Fruit fly (Drosophila melanogaster): ENCODE measurements around the gene CIAPIN1.
A peak's percentile ranks its signal among the peaks of the same experiment; 100 is the strongest.

The CIAPIN1 gene

dm6 chr2L:15061368-15061767, 22.7 kb upstream of the CIAPIN1 start, which contains the start of the genes solo and vas (continued):
- TF ChIP-seq HLH3B (GFP tag; IDR thresholded peaks at IDR 0.05) = peak; percentile 41; the same call in 1 of the 2 replicates
- no peak for TF ChIP-seq C15 (GFP tag; IDR thresholded peaks at IDR 0.05)
- TF ChIP-seq bbx (GFP tag; IDR thresholded peaks at IDR 0.05; ENCODE audit: partially characterized antibody) = peak; percentile 14; the same call in 1 of the 2 replicates
- TF ChIP-seq CG4730 (GFP tag; IDR thresholded peaks at IDR 0.05) = 0 out of 2 replicates have a peak, but pooled peaks have one; percentile 12
- peak; percentile 78 for TF ChIP-seq Dref (GFP tag; IDR thresholded peaks at IDR 0.05)
- peak; percentile 0 for TF ChIP-seq tap (tag; optimal IDR thresholded peaks at IDR 0.05)
- peak; percentile 59 for TF ChIP-seq CG13775 (GFP tag; optimal IDR thresholded peaks at IDR 0.05)
- peak; percentile 15 for TF ChIP-seq Dp (GFP tag; optimal IDR thresholded peaks at IDR 0.05)
- TF ChIP-seq CG1647 (GFP tag; optimal IDR thresholded peaks at IDR 0.05) = no peak
- TF ChIP-seq aop (GFP tag; IDR thresholded peaks at IDR 0.05) = no peak
- TF ChIP-seq Max (GFP tag; optimal IDR thresholded peaks at IDR 0.05) = no peak
- peak; percentile 72 for TF ChIP-seq nmo (GFP tag; optimal IDR thresholded peaks at IDR 0.05)
- TF ChIP-seq maf-S (GFP tag; optimal IDR thresholded peaks at IDR 0.05) = no peak
- TF ChIP-seq phol (tag; optimal IDR thresholded peaks at IDR 0.05) = peak; percentile 73
- peak; percentile 40 for TF ChIP-seq CG10654 (GFP tag; optimal IDR thresholded peaks at IDR 0.05)
- no peak for TF ChIP-seq sim (GFP tag; IDR thresholded peaks at IDR 0.05)
- TF ChIP-seq CG17802 (tag; optimal IDR thresholded peaks at IDR 0.05) = peak; percentile 93
- TF ChIP-seq nerfin-2 (GFP tag; IDR thresholded peaks at IDR 0.05; ENCODE audit: partially characterized antibody) = no peak
- peak; percentile 48 for TF ChIP-seq esg (GFP tag; conservative IDR thresholded peaks at IDR 0.05)
- peak; percentile 59 for TF ChIP-seq CG15601 (tag; optimal IDR thresholded peaks at IDR 0.05)
- TF ChIP-seq shn (GFP tag; optimal IDR thresholded peaks at IDR 0.05) = no peak
- no peak for TF ChIP-seq odd (GFP tag; optimal IDR thresholded peaks at IDR 0.05)
- no peak for TF ChIP-seq so (GFP tag; IDR thresholded peaks at IDR 0.05)
- no peak for TF ChIP-seq gce (GFP tag; IDR thresholded peaks at IDR 0.05)
- no peak for TF ChIP-seq bigmax (GFP tag; optimal IDR thresholded peaks at IDR 0.05)
- peak; percentile 5 for TF ChIP-seq Fer1 (GFP tag; optimal IDR thresholded peaks at IDR 0.05)
- peak; percentile 50 for TF ChIP-seq PHDP (tag; optimal IDR thresholded peaks at IDR 0.05)
- peak; percentile 64 for TF ChIP-seq CG8924 (tag; optimal IDR thresholded peaks at IDR 0.05)
- peak; percentile 27 for TF ChIP-seq lilli (GFP tag; optimal IDR thresholded peaks at IDR 0.05)
- TF ChIP-seq CG9727 (GFP tag; optimal IDR thresholded peaks at IDR 0.05) = peak; percentile 42
- no peak for TF ChIP-seq MESR4 (GFP tag; optimal IDR thresholded peaks at IDR 0.05)
- TF ChIP-seq CG32532 (GFP tag; IDR thresholded peaks at IDR 0.05) = peak; percentile 67; the same call in 1 of the 2 replicates
- peak; percentile 29 for TF ChIP-seq ind (GFP tag; optimal IDR thresholded peaks at IDR 0.05)
- no peak for TF ChIP-seq Atf3 (GFP tag; optimal IDR thresholded peaks at IDR 0.05)
- TF ChIP-seq h (optimal IDR thresholded peaks at IDR 0.05) = no peak
- peak; percentile 43 for TF ChIP-seq CG33557 (GFP tag; optimal IDR thresholded peaks at IDR 0.05)
- TF ChIP-seq ab (GFP tag; optimal IDR thresholded peaks at IDR 0.05) = no peak
- TF ChIP-seq Deaf1 (tag; optimal IDR thresholded peaks at IDR 0.05) = no peak
- peak; percentile 79 for TF ChIP-seq Sry-δ (GFP tag; optimal IDR thresholded peaks at IDR 0.05)
- peak; percentile 65; the same call in 2 of the 3 replicates for TF ChIP-seq Dbx (GFP tag; IDR thresholded peaks at IDR 0.05)
- TF ChIP-seq Ets97D (GFP tag; optimal IDR thresholded peaks at IDR 0.05) = peak; percentile 48
- peak; percentile 14 for TF ChIP-seq CG4328 (GFP tag; optimal IDR thresholded peaks at IDR 0.05)
- no peak for TF ChIP-seq schlank (tag; optimal IDR thresholded peaks at IDR 0.05)
- no peak for TF ChIP-seq dimm (GFP tag; IDR thresholded peaks at IDR 0.05)
- TF ChIP-seq Atf-2 (GFP tag; optimal IDR thresholded peaks at IDR 0.05) = no peak
- no peak for TF ChIP-seq zen2 (GFP tag; IDR thresholded peaks at IDR 0.05; ENCODE audit: partially characterized antibody)
- TF ChIP-seq fd96Cb (tag; optimal IDR thresholded peaks at IDR 0.05) = peak; percentile 39
- peak; percentile 7 for TF ChIP-seq CG17568 (GFP tag; optimal IDR thresholded peaks at IDR 0.05)
- TF ChIP-seq NC2α (GFP tag; optimal IDR thresholded peaks at IDR 0.05) = no peak
- TF ChIP-seq CG13287 (GFP tag; IDR thresholded peaks at IDR 0.05; ENCODE audit: partially characterized antibody) = peak; percentile 16; the same call in 1 of the 2 replicates
- TF ChIP-seq crc (GFP tag; optimal IDR thresholded peaks at IDR 0.05) = no peak
